Fruit fly (Drosophila melanogaster): ENCODE data around the gene tral.
A peak's percentile ranks its signal among the peaks of the same experiment; 100 is the strongest.

Gene tral

DNA sequence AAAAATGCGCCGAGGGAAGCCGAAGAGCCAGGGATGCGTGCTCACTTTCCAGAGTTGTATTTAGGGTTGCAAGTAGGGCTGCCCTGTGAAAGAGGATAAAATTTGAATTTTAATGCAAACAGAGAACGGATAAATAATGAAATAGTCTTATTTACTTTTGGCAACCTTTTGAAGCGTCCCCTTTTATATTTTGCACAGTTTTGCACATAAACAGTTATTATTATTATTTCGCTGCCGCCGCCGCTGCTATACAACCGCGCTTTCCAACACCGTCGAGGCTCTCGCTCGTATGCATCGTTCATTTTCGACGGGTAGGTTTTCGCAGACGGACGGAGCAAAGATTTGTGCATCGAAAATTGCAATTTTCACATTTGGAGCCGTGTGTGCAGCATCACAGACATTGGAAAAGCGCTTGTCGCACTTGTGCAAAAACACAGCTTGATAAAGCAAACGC lies at the start of gene tral, which contains the start of gene sti:
TSS of gene tral (plus strand) at position 298 of the 454 bp plus-strand sequence.
TSS of gene sti (minus strand) at position 54 of the 454 bp plus-strand sequence.
- TF ChIP-seq CTCF (optimal IDR thresholded peaks at IDR 0.05) (no peak), CG8478 (optimal IDR thresholded peaks at IDR 0.05) (no peak)

DNA sequence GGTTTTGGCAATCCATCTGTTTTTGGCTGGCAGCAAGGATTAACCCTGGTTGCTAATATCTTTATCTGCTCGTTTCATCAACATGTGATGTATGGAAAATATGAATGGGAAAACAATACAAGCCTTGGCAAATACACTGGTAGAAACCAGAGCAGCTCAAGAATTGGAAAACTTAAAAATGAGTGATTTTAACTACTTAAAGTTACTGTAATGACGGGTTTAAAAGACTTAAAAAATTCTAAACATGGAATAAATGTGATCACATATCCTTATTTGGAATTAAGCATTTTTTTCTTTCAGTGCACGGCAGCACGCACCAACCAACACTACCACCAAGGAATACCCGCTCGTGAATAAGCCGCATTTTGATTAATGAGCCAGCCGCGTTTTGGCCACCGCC lies 49.6 kb upstream of the tral start:
- no peak for TF ChIP-seq CTCF (optimal IDR thresholded peaks at IDR 0.05)
- TF ChIP-seq CG8478 (optimal IDR thresholded peaks at IDR 0.05) = no peak

DNA sequence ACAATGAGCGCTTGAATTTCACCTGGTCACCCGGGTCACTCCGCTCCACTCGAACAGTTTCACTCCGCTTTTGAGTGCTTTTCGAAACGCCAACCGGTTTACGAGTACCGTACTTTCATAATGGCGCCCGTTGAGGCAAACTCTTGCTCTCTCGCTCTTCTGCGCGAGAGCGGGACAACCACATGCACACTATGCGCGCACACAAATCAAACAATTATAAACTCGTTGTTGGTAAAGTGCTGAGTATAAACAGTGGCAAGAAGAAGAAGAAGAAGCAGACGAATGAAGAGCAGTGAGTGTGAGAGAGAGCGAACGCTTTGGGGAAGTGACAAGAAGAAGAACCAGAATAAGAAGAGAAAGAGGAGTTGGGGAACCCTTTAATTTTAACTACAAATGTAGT lies 46.8 kb upstream of the tral start, which contains the start of gene eyg:
TSS of gene eyg (minus strand) at position 6 of the 400 bp plus-strand sequence.
- no peak for TF ChIP-seq CG8478 (optimal IDR thresholded peaks at IDR 0.05)
- TF ChIP-seq CTCF (optimal IDR thresholded peaks at IDR 0.05) = peak; percentile 15 to 43

DNA sequence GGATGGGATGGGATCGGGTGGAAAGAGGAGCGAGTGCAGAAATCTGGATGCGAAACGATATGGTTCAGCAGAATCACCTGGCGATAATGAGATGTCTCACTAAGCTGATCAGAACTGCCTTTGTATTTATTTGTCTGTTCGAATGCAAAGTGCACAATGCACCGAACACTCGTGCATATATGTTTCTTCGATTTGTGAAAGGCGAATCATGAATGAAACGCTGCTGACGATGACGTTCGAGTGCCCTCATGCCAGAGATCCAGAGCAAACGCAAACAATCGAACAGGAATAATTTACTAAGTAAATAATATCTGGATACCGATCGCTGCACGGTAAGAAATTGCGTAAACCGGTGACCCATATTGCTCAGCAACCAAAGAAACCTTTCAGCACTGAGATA lies 45.2 kb upstream of the tral start, which contains the start of gene CG32102:
TSS of gene CG32102 (minus strand) at position 101 of the 400 bp plus-strand sequence.
- TF ChIP-seq CTCF (optimal IDR thresholded peaks at IDR 0.05) (no peak), CG8478 (optimal IDR thresholded peaks at IDR 0.05) (no peak)

DNA sequence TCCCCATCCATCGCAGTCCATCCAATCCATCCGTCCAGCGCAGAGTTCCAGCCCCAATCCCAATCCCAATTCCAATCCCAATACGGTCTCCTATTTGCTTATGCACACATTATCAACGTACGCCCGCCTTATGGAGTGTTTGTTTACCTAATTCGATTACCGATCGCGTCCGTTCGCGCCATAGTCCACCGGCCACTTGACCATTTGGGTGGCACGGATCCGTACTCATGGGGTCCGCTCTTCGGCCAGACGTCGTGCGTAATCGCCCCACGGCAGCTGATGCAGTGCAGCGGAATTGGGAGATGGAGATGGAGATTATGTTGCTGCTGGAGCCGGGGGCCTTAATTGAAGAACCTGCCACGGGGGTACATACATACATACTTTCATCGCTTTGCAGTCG lies 44.4 kb upstream of the tral start:
- no peak for TF ChIP-seq CG8478 (optimal IDR thresholded peaks at IDR 0.05)
- TF ChIP-seq CTCF (optimal IDR thresholded peaks at IDR 0.05) = no peak

DNA sequence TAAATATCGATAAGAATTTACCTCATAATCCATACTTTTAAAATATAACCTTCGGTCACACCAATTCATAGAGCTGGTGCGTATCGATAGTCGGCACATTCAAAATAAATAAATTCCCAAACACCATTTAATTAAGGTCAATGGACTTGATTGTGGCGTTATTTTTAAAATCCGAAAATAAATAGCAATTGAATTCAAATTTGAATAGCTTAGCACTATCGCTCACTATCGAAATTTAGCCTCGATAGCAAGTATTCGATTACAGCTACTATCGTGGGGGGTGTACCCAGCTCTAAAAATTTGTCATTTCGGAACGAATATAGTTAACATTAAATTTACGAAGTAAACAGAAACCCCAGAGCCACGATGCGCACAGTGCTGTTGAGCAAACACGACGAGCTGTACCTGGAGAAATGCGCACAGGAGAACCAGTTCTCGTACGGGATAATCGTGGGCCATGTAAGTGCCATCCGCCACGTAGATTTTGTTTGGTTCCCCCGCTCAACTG lies 43.3 kb upstream of the tral start, which contains the start of gene CG10616:
TSS of gene CG10616 (plus strand) at position 258 of the 508 bp plus-strand sequence.
- TF ChIP-seq CTCF (optimal IDR thresholded peaks at IDR 0.05) (peak in 1 of 2 experiments; percentile 9), CG8478 (optimal IDR thresholded peaks at IDR 0.05) (no peak)

DNA sequence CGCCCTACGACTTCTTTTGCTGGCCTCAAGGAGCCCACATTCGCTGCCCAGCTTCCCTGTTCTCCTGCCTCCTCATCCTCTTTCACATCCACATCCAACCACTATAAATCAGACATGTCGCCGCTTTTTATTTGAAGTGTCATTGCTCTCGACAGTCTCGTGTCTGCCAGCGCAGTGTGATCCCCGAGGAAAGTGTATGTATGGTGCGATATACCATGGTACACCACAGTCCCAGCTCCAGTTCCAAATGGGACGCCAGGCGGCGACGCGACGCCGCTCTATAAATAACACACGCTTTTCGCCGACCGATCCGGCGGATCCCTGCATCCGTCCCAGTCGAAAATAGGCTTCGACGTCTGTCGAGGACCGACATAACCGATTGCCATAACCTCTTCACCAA lies 36.6 kb upstream of the tral start:
- TF ChIP-seq CG8478 (optimal IDR thresholded peaks at IDR 0.05) (no peak), CTCF (optimal IDR thresholded peaks at IDR 0.05) (peak in 1 of 2 experiments; percentile 4)

DNA sequence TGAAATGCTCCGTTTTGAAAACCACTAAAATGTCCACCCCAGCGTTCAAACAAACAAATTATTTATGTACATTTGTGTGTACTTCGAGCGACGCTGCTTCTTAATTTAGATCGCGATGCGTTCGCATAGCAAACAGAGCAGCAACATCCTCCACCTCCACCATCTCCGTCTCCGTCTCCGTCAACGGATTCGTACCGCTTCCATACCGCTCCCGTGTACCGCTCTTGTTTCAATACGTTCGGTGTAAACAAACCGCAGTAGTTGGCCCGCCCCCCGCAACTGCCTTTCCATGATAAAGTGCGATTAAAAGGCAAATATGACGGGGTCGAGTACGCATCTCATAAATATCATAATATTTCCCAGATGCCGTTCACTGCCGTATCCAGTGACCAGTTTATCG lies 32.6 kb upstream of the tral start, which contains the start of gene CG33725:
TSS of gene CG33725 (plus strand) at position 364 of the 400 bp plus-strand sequence.
- TF ChIP-seq CTCF (optimal IDR thresholded peaks at IDR 0.05) = no peak

DNA sequence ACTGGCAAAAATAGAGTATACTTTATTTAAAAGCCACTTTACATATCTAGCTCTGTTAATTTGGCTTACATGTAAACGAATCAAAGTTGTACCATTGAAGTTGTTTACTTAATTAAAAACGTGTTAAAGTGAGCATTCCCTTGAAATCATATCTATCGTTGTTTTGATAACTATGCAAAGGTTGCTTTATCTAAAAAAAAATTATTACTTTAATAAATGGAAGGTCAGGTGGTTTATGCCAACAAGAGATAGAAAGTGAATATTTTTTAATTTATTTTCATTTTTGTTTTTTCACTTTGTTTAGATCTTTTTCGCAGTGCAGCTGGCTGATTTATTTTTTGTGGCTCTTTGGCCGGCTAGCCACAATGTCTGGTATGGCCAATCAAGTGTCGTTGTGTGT lies 31.9 kb upstream of the tral start:
- TF ChIP-seq CG8478 (optimal IDR thresholded peaks at IDR 0.05) = no peak
- no peak for TF ChIP-seq CTCF (optimal IDR thresholded peaks at IDR 0.05)

DNA sequence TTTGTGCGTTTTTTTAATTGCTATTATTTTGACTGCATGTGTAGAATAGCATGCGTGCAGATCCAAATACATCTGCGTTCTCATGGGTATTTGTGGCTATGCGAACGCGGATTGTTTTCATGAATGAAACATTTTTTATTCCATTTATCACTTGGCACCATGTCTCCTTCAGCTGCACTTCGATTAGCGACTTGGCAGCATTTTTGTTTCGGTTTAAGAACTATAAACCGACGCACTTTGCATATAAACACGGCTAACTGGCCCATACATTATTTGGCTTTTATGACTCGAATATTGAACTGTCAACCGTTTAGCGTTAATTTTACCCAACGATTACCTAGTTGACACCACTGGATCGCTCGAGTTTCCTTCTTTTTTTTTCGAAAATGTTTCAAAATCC lies 30.4 kb upstream of the tral start:
- TF ChIP-seq CTCF (optimal IDR thresholded peaks at IDR 0.05) (no peak), CG8478 (optimal IDR thresholded peaks at IDR 0.05) (no peak)

DNA sequence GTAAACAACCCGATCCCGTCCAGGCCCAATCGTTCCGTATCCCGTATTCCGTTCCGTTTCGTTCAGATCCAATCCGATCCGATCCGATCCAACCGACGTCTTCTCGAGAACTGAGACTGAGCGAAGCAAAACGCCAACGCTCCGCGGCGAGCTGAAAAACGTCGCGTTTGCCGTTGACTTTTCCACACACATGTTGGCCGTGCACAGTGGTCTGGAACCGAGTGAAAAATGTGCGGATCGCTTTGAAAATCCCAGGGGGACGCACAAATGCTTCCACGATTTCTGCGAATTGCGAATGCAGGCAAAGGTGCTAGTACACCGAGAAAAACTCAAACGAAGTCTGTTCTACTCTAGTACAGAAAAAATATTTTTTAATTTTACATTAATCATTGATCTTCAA lies 29.9 kb upstream of the tral start, which contains the start of gene CG10663:
TSS of gene CG10663 (minus strand) at position 88 of the 400 bp plus-strand sequence.
- TF ChIP-seq CTCF (optimal IDR thresholded peaks at IDR 0.05) = no peak

DNA sequence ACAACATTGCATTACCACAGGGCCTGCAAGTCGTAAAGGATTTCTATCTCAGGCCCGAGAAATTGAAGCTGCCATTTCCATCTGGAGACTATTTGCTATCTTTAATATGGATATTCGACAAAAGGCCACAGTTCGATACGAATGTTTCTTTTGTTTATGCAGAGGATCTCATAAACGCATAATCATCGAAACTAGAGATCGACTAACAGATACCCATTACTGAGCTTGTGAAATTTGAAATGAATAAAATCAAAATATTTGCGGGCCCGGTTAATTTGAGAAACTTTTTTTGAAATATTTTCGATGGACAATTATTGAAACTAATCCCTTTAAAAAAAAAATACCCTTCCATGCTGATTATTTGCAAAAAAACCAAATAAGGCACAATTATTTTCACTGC lies 28.7 kb upstream of the tral start:
- TF ChIP-seq CG8478 (optimal IDR thresholded peaks at IDR 0.05) = no peak
- TF ChIP-seq CTCF (optimal IDR thresholded peaks at IDR 0.05) = no peak

DNA sequence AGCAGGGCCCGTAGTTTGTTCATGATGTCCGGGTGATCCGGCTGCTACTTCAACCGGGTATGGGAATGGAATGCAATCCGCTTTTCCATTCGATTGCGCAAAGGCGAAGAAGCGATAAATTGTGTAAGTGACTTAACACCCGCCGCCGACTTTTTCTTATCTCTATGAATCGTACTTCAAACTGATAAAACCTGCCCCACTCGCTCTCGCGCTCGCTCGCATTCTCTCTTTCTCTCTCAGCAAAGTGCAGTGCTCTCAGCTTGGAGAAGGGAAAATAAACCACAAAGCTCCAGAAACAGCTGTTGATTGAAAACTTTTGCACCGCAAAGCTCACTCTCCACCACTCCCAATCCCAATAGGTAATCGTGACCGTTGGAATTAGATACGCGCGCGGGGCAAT lies 24.9 kb upstream of the tral start:
- TF ChIP-seq CTCF (optimal IDR thresholded peaks at IDR 0.05) = no peak
- no peak for TF ChIP-seq CG8478 (optimal IDR thresholded peaks at IDR 0.05)

DNA sequence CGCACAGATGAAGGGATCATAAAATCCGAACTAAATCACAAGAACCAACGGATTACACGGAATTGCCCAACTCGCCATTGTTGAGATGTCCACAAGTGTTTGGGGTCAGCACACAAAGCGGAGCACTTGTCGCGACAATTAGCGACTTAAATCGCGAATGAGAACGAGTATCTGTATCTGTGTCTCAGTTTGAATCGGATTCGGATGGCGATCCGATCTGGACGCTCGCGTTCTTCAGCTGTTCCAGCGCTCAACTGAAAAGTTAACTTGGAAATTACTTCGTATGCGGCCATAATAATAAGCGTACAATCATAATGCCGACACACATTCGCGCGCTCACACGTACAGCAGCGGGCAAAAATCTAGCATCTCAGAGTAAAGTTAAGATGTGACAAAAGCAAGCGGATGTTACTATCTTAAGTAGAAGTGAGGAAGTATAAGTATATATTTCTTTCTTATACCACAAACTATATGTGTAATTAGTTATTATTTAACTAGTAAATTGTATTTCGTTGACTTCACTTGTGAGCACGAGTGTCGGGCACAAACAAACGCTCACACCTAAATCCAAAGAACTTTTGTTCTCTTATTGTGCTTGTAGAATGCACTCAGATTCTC lies 24.3 kb upstream of the tral start, which contains the start of gene CG10660:
TSS of gene CG10660 (minus strand) at position 259 of the 618 bp plus-strand sequence.
- TF ChIP-seq CG8478 (optimal IDR thresholded peaks at IDR 0.05) (no peak), CTCF (optimal IDR thresholded peaks at IDR 0.05) (no peak)

DNA sequence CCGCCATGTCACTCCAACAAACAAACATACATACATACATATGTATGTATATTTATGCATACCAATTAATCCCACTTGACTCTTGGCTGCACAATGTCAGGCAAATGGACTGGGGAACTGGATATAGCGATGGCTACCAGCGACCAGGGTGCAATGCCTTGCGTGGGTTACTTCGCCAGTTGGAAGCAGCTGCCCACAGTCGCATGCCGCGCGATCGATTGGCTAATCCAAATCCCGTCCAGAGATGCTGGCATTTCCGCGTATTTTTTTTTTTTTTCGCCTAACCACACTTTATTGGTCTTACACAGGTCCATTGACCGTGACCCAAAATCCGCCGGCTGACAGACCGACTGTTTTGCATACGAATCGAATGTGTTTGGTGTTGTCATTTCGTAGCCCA lies 20.6 kb upstream of the tral start:
- TF ChIP-seq CG8478 (optimal IDR thresholded peaks at IDR 0.05) (no peak), CTCF (optimal IDR thresholded peaks at IDR 0.05) (no peak)

DNA sequence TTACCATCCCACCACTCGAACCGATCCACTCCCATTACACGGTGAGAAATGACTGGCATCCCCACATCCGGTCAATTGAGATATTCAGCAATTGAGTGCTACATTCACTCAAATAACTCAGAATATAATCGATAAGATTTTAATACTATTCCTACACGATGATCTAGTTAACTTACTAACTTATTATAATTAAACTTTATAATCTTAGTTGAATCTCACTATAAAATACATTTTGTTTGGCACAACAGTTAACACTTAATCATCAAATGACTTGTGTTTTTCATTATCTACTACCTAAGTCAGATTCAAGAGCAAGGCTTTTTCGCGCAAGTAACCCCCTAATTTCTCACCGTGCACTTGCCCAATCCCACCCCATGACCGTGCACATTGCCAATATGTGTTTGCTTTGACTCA lies 19.5 kb upstream of the tral start:
- TF ChIP-seq CTCF (optimal IDR thresholded peaks at IDR 0.05) = no peak
- no peak for TF ChIP-seq CG8478 (optimal IDR thresholded peaks at IDR 0.05)

Measured in S2 (cell line).